Fruit fly (Drosophila melanogaster) whole organism: ENCODE measurements around the gene drn.

Experiments
- CG8478 ChIP-seq: fragments of >200 bp; optimal IDR thresholded peaks from 2 replicates; lab custom pipeline; 2018; ENCODE audit warnings: inconsistent platforms
- Dll ChIP-seq: fragments of >200 bp; optimal IDR thresholded peaks from 2 replicates; lab custom pipeline; 2017
- EcR ChIP-seq, 2 experiments: fragments of >200 bp; optimal IDR thresholded peaks; 2 replicates each; lab custom pipeline; 2017; ENCODE audit warnings: missing biosample characterization in 2 of 2, missing genetic modification characterization in 2 of 2, missing genetic modification reagents in 2 of 2
- pan ChIP-seq: fragments of >200 bp; optimal IDR thresholded peaks from 2 replicates; lab custom pipeline; 2017
- psq ChIP-seq: fragments of >200 bp; optimal IDR thresholded peaks from 2 replicates; lab custom pipeline; 2017
- usp ChIP-seq: fragments of >200 bp; optimal IDR thresholded peaks from 2 replicates; lab custom pipeline; 2017; ENCODE audit warnings: missing biosample characterization, missing genetic modification characterization, mixed read lengths

drn gene

dm6 chr3R:9340076-9340315 lies at the start of gene drn:
Gene drn (plus strand): TSS chr3R:9340216.
- no peak for TF ChIP-seq pan (lab: Kevin White, UChicago)
- no peak for TF ChIP-seq Dll (lab: Kevin White, UChicago)
- TF ChIP-seq EcR (GFP tag; optimal IDR thresholded peaks at IDR 0.05; lab: Kevin White, UChicago) = no peak
- TF ChIP-seq CG8478 = no peak
- no peak for TF ChIP-seq usp (GFP tag; lab: Kevin White, UChicago)
- TF ChIP-seq psq (lab: Kevin White, UChicago) = no peak

dm6 chr3R:9297163-9297562 lies 42.9 kb upstream of the drn start:
- TF ChIP-seq pan (lab: Kevin White, UChicago) (no peak), CG8478 (no peak), psq (lab: Kevin White, UChicago) (no peak), Dll (lab: Kevin White, UChicago) (no peak)

dm6 chr3R:9321470-9321869 lies 18.5 kb upstream of the drn start, which contains the start of gene HP1e:
Gene HP1e (plus strand): TSS chr3R:9321770.
- TF ChIP-seq psq (lab: Kevin White, UChicago) (no peak), usp (GFP tag; lab: Kevin White, UChicago) (no peak), Dll (lab: Kevin White, UChicago) (no peak), EcR (GFP tag; optimal IDR thresholded peaks at IDR 0.05; lab: Kevin White, UChicago) (no peak), pan (lab: Kevin White, UChicago) (no peak), CG8478 (no peak)

dm6 chr3R:9328411-9328810 lies 11.6 kb upstream of the drn start, which contains the start of gene CG8861:
Gene CG8861 (minus strand): TSS chr3R:9328511.
- TF ChIP-seq psq (lab: Kevin White, UChicago) (no peak), CG8478 (no peak), EcR (GFP tag; optimal IDR thresholded peaks at IDR 0.05; lab: Kevin White, UChicago) (no peak), pan (lab: Kevin White, UChicago) (no peak), usp (GFP tag; lab: Kevin White, UChicago) (no peak), Dll (lab: Kevin White, UChicago) (no peak)

- TF ChIP-seq CG8478 (no peak), usp (GFP tag; lab: Kevin White, UChicago) (no peak)
Measured at dm6 chr3R:9328812-9329211, 11.2 kb upstream of the drn start.

- TF ChIP-seq usp (GFP tag; lab: Kevin White, UChicago) (no peak), EcR (GFP tag; optimal IDR thresholded peaks at IDR 0.05; lab: Kevin White, UChicago) (no peak), CG8478 (no peak), psq (lab: Kevin White, UChicago) (no peak), pan (lab: Kevin White, UChicago) (no peak), Dll (lab: Kevin White, UChicago) (no peak)
Measured at dm6 chr3R:9330231-9330630, 9.8 kb upstream of the drn start, which contains the start of gene CG12951. Gene CG12951 (minus strand): TSS chr3R:9330331.

- no peak for TF ChIP-seq psq (lab: Kevin White, UChicago)
- TF ChIP-seq CG8478 = no peak
- no peak for TF ChIP-seq Dll (lab: Kevin White, UChicago)
- TF ChIP-seq EcR (GFP tag; optimal IDR thresholded peaks at IDR 0.05; lab: Kevin White, UChicago) = no peak
- TF ChIP-seq pan (lab: Kevin White, UChicago) = no peak
- TF ChIP-seq usp (GFP tag; lab: Kevin White, UChicago) = no peak
Measured at dm6 chr3R:9331861-9332260, 8.2 kb upstream of the drn start, which contains the start of gene CG16749. Gene CG16749 (minus strand): TSS chr3R:9331885.

- TF ChIP-seq CG8478 (no peak), EcR (GFP tag; optimal IDR thresholded peaks at IDR 0.05; lab: Kevin White, UChicago) (no peak), Dll (lab: Kevin White, UChicago) (no peak), usp (GFP tag; lab: Kevin White, UChicago) (no peak), pan (lab: Kevin White, UChicago) (no peak)
Measured at dm6 chr3R:9334592-9335518, 5.2 kb upstream of the drn start, which contains the start of the genes Aduk and pasi2. Gene Aduk (minus strand): TSS chr3R:9334714. Gene pasi2 (plus strand): TSS chr3R:9335170.

- TF ChIP-seq CG8478 = no peak
- TF ChIP-seq usp (GFP tag; lab: Kevin White, UChicago) = no peak
- no peak for TF ChIP-seq psq (lab: Kevin White, UChicago)
- no peak for TF ChIP-seq EcR (GFP tag; optimal IDR thresholded peaks at IDR 0.05; lab: Kevin White, UChicago)
- no peak for TF ChIP-seq pan (lab: Kevin White, UChicago)
- no peak for TF ChIP-seq Dll (lab: Kevin White, UChicago)
Measured at dm6 chr3R:9337402-9338254, 2.4 kb upstream of the drn start.

- TF ChIP-seq EcR (GFP tag; optimal IDR thresholded peaks at IDR 0.05; lab: Kevin White, UChicago) (peak in 1 of 2 experiments; percentile 87), CG8478 (no peak), usp (GFP tag; lab: Kevin White, UChicago) (no peak)
Measured at dm6 chr3R:9338771-9339170, 1.2 kb upstream of the drn start.

dm6 chr3R:9339176-9340075 lies 590 bp upstream of the drn start:
- TF ChIP-seq usp (GFP tag; lab: Kevin White, UChicago) = no peak
- no peak for TF ChIP-seq CG8478
- TF ChIP-seq psq (lab: Kevin White, UChicago) = no peak
- no peak for TF ChIP-seq pan (lab: Kevin White, UChicago)
- TF ChIP-seq EcR (GFP tag; optimal IDR thresholded peaks at IDR 0.05; lab: Kevin White, UChicago) = peak in 1 of 2 experiments; percentile 14
